Worm (Caenorhabditis elegans): Measurements from ENCODE around the gene eef-1A.1.

- TF ChIP-seq med-1 (GFP tag; optimal IDR thresholded peaks at IDR 0.05; ENCODE audit: insufficient read depth) (no peak), klf-2 (GFP tag; conservative IDR thresholded peaks at IDR 0.05) (no peak), tab-1 (GFP tag; IDR thresholded peaks at IDR 0.05) (no peak), T22C8.4 (GFP tag; IDR thresholded peaks at IDR 0.05) (peak; percentile 25; the same call in 1 of the 2 replicates), cog-1 (tag; optimal IDR thresholded peaks at IDR 0.05) (no peak), flt-1 (GFP tag; IDR thresholded peaks at IDR 0.05) (no peak), ztf-23 (GFP tag; IDR thresholded peaks at IDR 0.05) (no peak)
Measured at ce11 chrIII:6928725-6929124, 42.8 kb downstream of the eef-1A.1 start, which contains the start of gene flap-1.
